Fruit fly (Drosophila melanogaster) whole organism, embryonic: Measurements from ENCODE around the gene mmy.

Experiments used
- Atf3 ChIP-seq: fragments of 200-800 bp; sonication (Bioruptor generic); optimal IDR thresholded peaks from 3 replicates; lab custom pipeline; 2016; ENCODE audit warnings: missing biosample characterization, missing genetic modification characterization
- B-H1 ChIP-seq: fragments of 200-800 bp; sonication (Bioruptor generic); IDR thresholded peaks from 3 replicates; pipeline ENCODE4 v1.3.6; 2022; ENCODE audit warnings: missing biosample characterization, missing genetic modification characterization
- B-H2 ChIP-seq: fragments of 200-800 bp; sonication (Bioruptor generic); optimal IDR thresholded peaks from 2 replicates; lab custom pipeline; 2018; ENCODE audit warnings: missing biosample characterization, mild to moderate bottlenecking, missing genetic modification characterization
- Bteb2 ChIP-seq: fragments of 200-800 bp; sonication (Bioruptor generic); optimal IDR thresholded peaks from 2 replicates; lab custom pipeline; 2016; ENCODE audit warnings: missing biosample characterization, missing genetic modification characterization
- CG10565 ChIP-seq: fragments of 200-800 bp; sonication (Bioruptor generic); optimal IDR thresholded peaks from 3 replicates; lab custom pipeline; 2016; ENCODE audit warnings: missing biosample characterization, mild to moderate bottlenecking, missing genetic modification characterization
- CG11696 ChIP-seq: fragments of 200-800 bp; sonication (Bioruptor generic); IDR thresholded peaks from 2 replicates; pipeline ENCODE4 v1.3.6; 2022; ENCODE audit warnings: missing biosample characterization, missing genetic modification characterization
- CG13287 ChIP-seq: fragments of 200-800 bp; sonication (Bioruptor generic); IDR thresholded peaks from 2 replicates; pipeline ENCODE4 v1.3.6; 2022; ENCODE audit warnings: missing biosample characterization, missing genetic modification characterization; ENCODE audit not compliant: partially characterized antibody
- CG1603 ChIP-seq: fragments of 200-800 bp; sonication (Bioruptor generic); optimal IDR thresholded peaks from 2 replicates; lab custom pipeline; 2019; ENCODE audit warnings: missing biosample characterization, mild to moderate bottlenecking, missing genetic modification characterization, moderate library complexity
- CG18262 ChIP-seq: fragments of 200-800 bp; optimal IDR thresholded peaks from 3 replicates; lab custom pipeline; 2019; ENCODE audit warnings: missing biosample characterization, mild to moderate bottlenecking, missing genetic modification characterization, moderate library complexity
- CG2199 ChIP-seq: fragments of 200-800 bp; sonication (Bioruptor generic); IDR thresholded peaks from 3 replicates; pipeline ENCODE4 v1.3.6; 2022; ENCODE audit warnings: missing biosample characterization, missing genetic modification characterization
- CG32767 ChIP-seq: fragments of 200-800 bp; sonication (Bioruptor generic); IDR thresholded peaks from 2 replicates; pipeline ENCODE4 v1.3.6; 2022; ENCODE audit warnings: missing biosample characterization, missing genetic modification characterization
- CG3838 ChIP-seq: fragments of 200-800 bp; sonication (Bioruptor generic); optimal IDR thresholded peaks from 3 replicates; lab custom pipeline; 2016; ENCODE audit warnings: missing biosample characterization, missing genetic modification characterization
- CG4328 ChIP-seq: fragments of 200-800 bp; sonication (Bioruptor generic); optimal IDR thresholded peaks from 3 replicates; lab custom pipeline; 2017; ENCODE audit warnings: missing biosample characterization, missing genetic modification reagents, missing genetic modification characterization
- CG4424 ChIP-seq: fragments of 200-800 bp; sonication (Bioruptor generic); optimal IDR thresholded peaks from 3 replicates; lab custom pipeline; 2016; ENCODE audit warnings: missing biosample characterization, missing genetic modification characterization
- CG4617 ChIP-seq: fragments of 200-800 bp; sonication (Bioruptor generic); optimal IDR thresholded peaks from 3 replicates; lab custom pipeline; 2016; ENCODE audit warnings: missing biosample characterization, missing genetic modification characterization, borderline replicate concordance
- CG7928 ChIP-seq: fragments of 200-800 bp; sonication (Bioruptor generic); optimal IDR thresholded peaks from 2 replicates; lab custom pipeline; 2017; ENCODE audit warnings: missing biosample characterization, mild to moderate bottlenecking, missing genetic modification characterization
- CG8290 ChIP-seq, 3 experiments: fragments of 200-800 bp; sonication (Bioruptor generic); optimal IDR thresholded peaks; 2 replicates each; lab custom pipeline; 2016 to 2019; ENCODE audit warnings: missing biosample characterization in 3 of 3, missing genetic modification characterization in 3 of 3, mild to moderate bottlenecking in 2 of 3, moderate library complexity in 1 of 3
- CG8924 ChIP-seq: fragments of 200-800 bp; optimal IDR thresholded peaks from 3 replicates; lab custom pipeline; 2019; ENCODE audit warnings: missing biosample characterization, mild to moderate bottlenecking, missing genetic modification characterization, moderate library complexity
- CG9215 ChIP-seq: fragments of 200-800 bp; sonication (Bioruptor generic); IDR thresholded peaks from 2 replicates; pipeline ENCODE4 v1.3.6; 2022; ENCODE audit warnings: missing biosample characterization, missing genetic modification characterization
- Kr ChIP-seq: fragments of 200-800 bp; sonication (Bioruptor generic); optimal IDR thresholded peaks from 2 replicates; lab custom pipeline; 2017; ENCODE audit warnings: missing biosample characterization, mild to moderate bottlenecking, missing genetic modification characterization
- NC2β ChIP-seq: fragments of 200-800 bp; sonication (Bioruptor generic); optimal IDR thresholded peaks from 2 replicates; lab custom pipeline; 2016; ENCODE audit warnings: missing biosample characterization, missing genetic modification characterization
- Neu2 ChIP-seq: fragments of 200-800 bp; sonication (Bioruptor generic); optimal IDR thresholded peaks from 3 replicates; lab custom pipeline; 2016; ENCODE audit warnings: missing biosample characterization, missing genetic modification characterization, borderline replicate concordance
- Trl ChIP-seq, 3 experiments: fragments of >200 bp in 2 of 3; fragments of 200-800 bp in 1 of 3; sonication (Bioruptor generic) in 1 of 3; optimal IDR thresholded peaks; 2 replicates in 1 of 3; 3 replicates in 2 of 3; lab custom pipeline; 2016 to 2017; ENCODE audit warnings: missing biosample characterization in 1 of 3, missing genetic modification characterization in 1 of 3
- amos ChIP-seq: fragments of 200-800 bp; sonication (Bioruptor generic); IDR thresholded peaks from 2 replicates; pipeline ENCODE4 v1.3.6; 2022; ENCODE audit warnings: missing biosample characterization, missing genetic modification characterization; ENCODE audit not compliant: partially characterized antibody
- bab2 ChIP-seq: fragments of 200-800 bp; sonication (Bioruptor generic); optimal IDR thresholded peaks from 2 replicates; lab custom pipeline; 2016; ENCODE audit warnings: missing biosample characterization, missing genetic modification characterization
- cg ChIP-seq: fragments of 200-800 bp; sonication (Bioruptor generic); optimal IDR thresholded peaks from 3 replicates; lab custom pipeline; 2019; ENCODE audit warnings: missing biosample characterization, mild to moderate bottlenecking, missing genetic modification characterization, moderate library complexity
- chinmo ChIP-seq: fragments of 200-800 bp; sonication (Bioruptor generic); IDR thresholded peaks from 4 replicates; pipeline ENCODE4 v1.3.6; 2022; ENCODE audit warnings: missing biosample characterization, missing genetic modification characterization; ENCODE audit not compliant: partially characterized antibody
- croc ChIP-seq: fragments of 200-800 bp; sonication (Bioruptor generic); conservative IDR thresholded peaks from 3 replicates; pipeline ENCODE4 v1.3.6; 2022; ENCODE audit warnings: missing biosample characterization, missing genetic modification characterization
- crol ChIP-seq: fragments of 200-800 bp; sonication (Bioruptor generic); IDR thresholded peaks from 2 replicates; pipeline ENCODE4 v1.3.6; 2022; ENCODE audit warnings: missing biosample characterization, missing genetic modification characterization
- fd64A ChIP-seq: fragments of 200-800 bp; sonication (Bioruptor generic); optimal IDR thresholded peaks from 3 replicates; lab custom pipeline; 2018; ENCODE audit warnings: missing biosample characterization, mild to moderate bottlenecking, missing genetic modification characterization
- fu2 ChIP-seq: fragments of 200-800 bp; sonication (Bioruptor generic); optimal IDR thresholded peaks from 2 replicates; lab custom pipeline; 2016; ENCODE audit warnings: missing biosample characterization, missing genetic modification characterization
- gcm2 ChIP-seq: fragments of 200-800 bp; sonication (Bioruptor generic); optimal IDR thresholded peaks from 2 replicates; lab custom pipeline; 2016; ENCODE audit warnings: missing biosample characterization, missing genetic modification characterization
- gem ChIP-seq: fragments of 200-800 bp; sonication (Bioruptor generic); optimal IDR thresholded peaks from 2 replicates; lab custom pipeline; 2019; ENCODE audit warnings: missing biosample characterization, mild to moderate bottlenecking, missing genetic modification characterization, moderate library complexity
- ind ChIP-seq: fragments of 200-800 bp; sonication (Bioruptor generic); optimal IDR thresholded peaks from 3 replicates; lab custom pipeline; 2016; ENCODE audit warnings: missing biosample characterization, missing genetic modification characterization
- lab ChIP-seq: fragments of 200-800 bp; sonication (Bioruptor generic); optimal IDR thresholded peaks from 3 replicates; lab custom pipeline; 2017; ENCODE audit warnings: missing biosample characterization, missing genetic modification characterization, mild to moderate bottlenecking, moderate library complexity, missing genetic modification reagents
- mam ChIP-seq: fragments of 200-800 bp; sonication (Bioruptor generic); optimal IDR thresholded peaks from 3 replicates; lab custom pipeline; 2016; ENCODE audit warnings: missing biosample characterization, missing genetic modification characterization
- oc ChIP-seq: fragments of 200-800 bp; sonication (Bioruptor generic); optimal IDR thresholded peaks from 2 replicates; lab custom pipeline; 2018; ENCODE audit warnings: missing biosample characterization, mild to moderate bottlenecking, missing genetic modification characterization, moderate library complexity
- pnt ChIP-seq: fragments of 200-800 bp; sonication (Bioruptor generic); optimal IDR thresholded peaks from 3 replicates; lab custom pipeline; 2016; ENCODE audit warnings: missing biosample characterization, missing genetic modification characterization
- psq ChIP-seq: fragments of 200-800 bp; sonication (Bioruptor generic); optimal IDR thresholded peaks from 2 replicates; lab custom pipeline; 2017; ENCODE audit warnings: missing biosample characterization, missing genetic modification characterization
- sima ChIP-seq: fragments of 200-800 bp; sonication (Bioruptor generic); optimal IDR thresholded peaks from 2 replicates; lab custom pipeline; 2016; ENCODE audit warnings: missing biosample characterization, missing genetic modification characterization
- trh ChIP-seq: fragments of 200-800 bp; sonication (Bioruptor generic); optimal IDR thresholded peaks from 2 replicates; lab custom pipeline; 2016; ENCODE audit warnings: missing biosample characterization, missing genetic modification characterization

Gene mmy

dm6 chr2L:6490783-6491249 lies 17.1 kb upstream of the mmy start, which contains the start of the genes Phf5a and CG31638 (continued):
- TF ChIP-seq croc (GFP tag; lab: Robert Waterston, UW) (peak; percentile 93), bab2 (GFP tag; lab: Kevin White, UChicago) (peak; percentile 13), fd64A (GFP tag; lab: Kevin White, UChicago) (peak; percentile 59), chinmo (GFP tag; lab: Robert Waterston, UW) (no peak), CG32767 (GFP tag; lab: Robert Waterston, UW) (peak; percentile 94), lab (GFP tag; lab: Kevin White, UChicago) (peak; percentile 97), Trl (optimal IDR thresholded peaks at IDR 0.05; lab: Kevin White, UChicago) (no peak), Trl (GFP tag; optimal IDR thresholded peaks at IDR 0.05; lab: Kevin White, UChicago) (peak; percentile 30), Atf3 (GFP tag; lab: Kevin White, UChicago) (peak; percentile 52), CG8290 (GFP tag; optimal IDR thresholded peaks at IDR 0.05; lab: Kevin White, UChicago) (peak; percentile 93), CG8290 (tag; optimal IDR thresholded peaks at IDR 0.05; lab: Kevin White, UChicago) (peak in 1 of 2 experiments; percentile 9), CG9215 (GFP tag; lab: Robert Waterston, UW) (peak; percentile 96), crol (GFP tag; lab: Robert Waterston, UW) (peak; percentile 53; the same call in 1 of the 2 replicates), CG4328 (GFP tag; lab: Kevin White, UChicago) (peak; percentile 88), mam (GFP tag; lab: Kevin White, UChicago) (peak; percentile 81), gem (peak; percentile 99), psq (GFP tag; lab: Kevin White, UChicago) (peak; percentile 36), CG7928 (GFP tag; lab: Kevin White, UChicago) (peak; percentile 73), Kr (no peak), gcm2 (GFP tag; lab: Kevin White, UChicago) (peak; percentile 70), CG4424 (GFP tag; lab: Kevin White, UChicago) (peak; percentile 97), B-H1 (GFP tag; lab: Robert Waterston, UW) (peak; percentile 96), B-H2 (GFP tag; lab: Kevin White, UChicago) (peak; percentile 62), CG10565 (GFP tag; lab: Kevin White, UChicago) (no peak), amos (no peak), cg (no peak), Neu2 (GFP tag; lab: Kevin White, UChicago) (no peak), Bteb2 (GFP tag; lab: Kevin White, UChicago) (no peak), CG13287 (GFP tag; lab: Robert Waterston, UW) (peak; percentile 71), CG2199 (GFP tag; lab: Robert Waterston, UW) (peak; percentile 96), ind (peak; percentile 98), CG3838 (no peak), NC2β (GFP tag; lab: Kevin White, UChicago) (peak; percentile 60), CG11696 (GFP tag; lab: Robert Waterston, UW) (peak; percentile 90), sima (no peak), CG4617 (GFP tag; lab: Kevin White, UChicago) (peak; percentile 97), fu2 (GFP tag; lab: Kevin White, UChicago) (peak; percentile 76), pnt (GFP tag; lab: Kevin White, UChicago) (peak; percentile 86), trh (GFP tag; lab: Kevin White, UChicago) (peak; percentile 44), CG8924 (tag; lab: Kevin White, UChicago) (peak; percentile 92), CG1603 (peak; percentile 44), CG18262 (tag; lab: Kevin White, UChicago) (peak; percentile 96), oc (tag; lab: Kevin White, UChicago) (peak; percentile 91)
